Worm (Caenorhabditis elegans) whole organism, L2 larva: ENCODE measurements around the gene appg-2.

Experiments
- C34F6.9 ChIP-seq: fragments of 150-350 bp; optimal IDR thresholded peaks from 2 replicates; lab custom pipeline; 2014; ENCODE audit warnings: missing biosample characterization, missing genetic modification characterization
- F13H6.1 ChIP-seq: sonication (generic microtip); optimal IDR thresholded peaks from 2 replicates; lab custom pipeline; 2016; ENCODE audit warnings: missing genetic modification characterization, missing compliant biosample characterization
- R02D3.7 ChIP-seq: fragments of 150-350 bp; optimal IDR thresholded peaks from 2 replicates; lab custom pipeline; 2014; ENCODE audit warnings: missing biosample characterization, missing genetic modification characterization
- Y55F3AM.14 ChIP-seq: fragments of 200-800 bp; sonication (Bioruptor generic); optimal IDR thresholded peaks from 2 replicates; lab custom pipeline; 2018; ENCODE audit warnings: mild to moderate bottlenecking, missing genetic modification characterization, missing compliant biosample characterization
- ZK546.5 ChIP-seq: sonication (generic microtip); optimal IDR thresholded peaks from 2 replicates; lab custom pipeline; 2017; ENCODE audit warnings: missing biosample characterization, missing genetic modification characterization
- alr-1 ChIP-seq: fragments of 150-350 bp; optimal IDR thresholded peaks from 2 replicates; lab custom pipeline; 2014; ENCODE audit warnings: missing biosample characterization, missing genetic modification characterization
- aly-2 ChIP-seq: fragments of 150-350 bp; optimal IDR thresholded peaks from 2 replicates; lab custom pipeline; 2014; ENCODE audit warnings: missing biosample characterization, missing genetic modification characterization
- blmp-1 ChIP-seq: sonication (generic microtip); optimal IDR thresholded peaks from 2 replicates; lab custom pipeline; 2017; ENCODE audit warnings: missing genetic modification characterization, mild to moderate bottlenecking, missing compliant biosample characterization, antibody characterized with exemption, moderate library complexity; ENCODE audit not compliant: insufficient read depth
- ceh-16 ChIP-seq: fragments of 150-350 bp; optimal IDR thresholded peaks from 2 replicates; lab custom pipeline; 2014; ENCODE audit warnings: missing biosample characterization, missing genetic modification characterization
- ceh-82 ChIP-seq: fragments of 150-350 bp; optimal IDR thresholded peaks from 2 replicates; lab custom pipeline; 2014; ENCODE audit warnings: missing biosample characterization, missing genetic modification characterization
- crh-2 ChIP-seq: sonication (generic microtip); optimal IDR thresholded peaks from 2 replicates; lab custom pipeline; 2017; ENCODE audit warnings: missing biosample characterization, missing genetic modification characterization
- dmd-4 ChIP-seq: sonication (generic microtip); optimal IDR thresholded peaks from 2 replicates; lab custom pipeline; 2017; ENCODE audit warnings: missing biosample characterization, missing genetic modification characterization
- egl-27 ChIP-seq: sonication (generic microtip); optimal IDR thresholded peaks from 3 replicates; lab custom pipeline; 2017; ENCODE audit warnings: missing biosample characterization, missing genetic modification reagents, missing genetic modification characterization
- elt-1 ChIP-seq: fragments of 150-350 bp; optimal IDR thresholded peaks from 2 replicates; lab custom pipeline; 2014; ENCODE audit warnings: missing biosample characterization, missing genetic modification characterization
- elt-3 ChIP-seq: sonication (generic microtip); optimal IDR thresholded peaks from 2 replicates; lab custom pipeline; 2017; ENCODE audit warnings: missing biosample characterization, missing genetic modification characterization
- fos-1 ChIP-seq: fragments of 150-350 bp; optimal IDR thresholded peaks from 2 replicates; lab custom pipeline; 2014; ENCODE audit warnings: missing biosample characterization, missing genetic modification characterization
- gmeb-1 ChIP-seq: fragments of 150-350 bp; optimal IDR thresholded peaks from 2 replicates; lab custom pipeline; 2014; ENCODE audit warnings: missing biosample characterization, missing genetic modification characterization
- lin-11 ChIP-seq: fragments of 150-350 bp; sonication (generic microtip); optimal IDR thresholded peaks from 2 replicates; lab custom pipeline; 2014; ENCODE audit warnings: missing biosample characterization, missing genetic modification characterization, inconsistent platforms, mixed read lengths
- lin-13 ChIP-seq: fragments of 150-350 bp; optimal IDR thresholded peaks from 2 replicates; lab custom pipeline; 2014; ENCODE audit warnings: missing biosample characterization, missing genetic modification reagents, missing genetic modification characterization
- lin-39 ChIP-seq: fragments of 150-350 bp; optimal IDR thresholded peaks from 2 replicates; lab custom pipeline; 2014; ENCODE audit warnings: missing biosample characterization, missing genetic modification reagents, missing genetic modification characterization
- lsy-2 ChIP-seq, 2 experiments: fragments of 150-350 bp in 1 of 2; sonication (generic microtip) in 1 of 2; optimal IDR thresholded peaks; 2 replicates each; lab custom pipeline; 2014 to 2017; ENCODE audit warnings: missing biosample characterization in 2 of 2, missing genetic modification characterization in 2 of 2
- mab-5 ChIP-seq: fragments of 150-350 bp; optimal IDR thresholded peaks from 2 replicates; lab custom pipeline; 2014; ENCODE audit warnings: missing biosample characterization, missing genetic modification characterization
- mbf-1 ChIP-seq: sonication (generic microtip); optimal IDR thresholded peaks from 2 replicates; lab custom pipeline; 2017; ENCODE audit warnings: missing biosample characterization, missing genetic modification characterization
- mdl-1 ChIP-seq, 2 experiments: fragments of 150-350 bp in 1 of 2; sonication (generic microtip) in 1 of 2; optimal IDR thresholded peaks; 2 replicates each; lab custom pipeline; 2017; ENCODE audit warnings: missing biosample characterization in 2 of 2, missing genetic modification characterization in 2 of 2
- nhr-10 ChIP-seq: sonication (generic microtip); optimal IDR thresholded peaks from 2 replicates; lab custom pipeline; 2017; ENCODE audit warnings: missing biosample characterization, missing genetic modification characterization
- nhr-11 ChIP-seq: fragments of 150-350 bp; optimal IDR thresholded peaks from 2 replicates; lab custom pipeline; 2014; ENCODE audit warnings: missing biosample characterization, missing genetic modification characterization
- nhr-12 ChIP-seq: fragments of 150-350 bp; optimal IDR thresholded peaks from 2 replicates; lab custom pipeline; 2014; ENCODE audit warnings: missing biosample characterization, missing genetic modification characterization
- nhr-129 ChIP-seq: fragments of 150-350 bp; optimal IDR thresholded peaks from 2 replicates; lab custom pipeline; 2014; ENCODE audit warnings: missing biosample characterization, missing genetic modification characterization
- nhr-21 ChIP-seq: fragments of 150-350 bp; optimal IDR thresholded peaks from 2 replicates; lab custom pipeline; 2014; ENCODE audit warnings: missing biosample characterization, missing genetic modification characterization
- nhr-23 ChIP-seq: fragments of 150-350 bp; optimal IDR thresholded peaks from 2 replicates; lab custom pipeline; 2014; ENCODE audit warnings: missing biosample characterization, missing genetic modification reagents, missing genetic modification characterization
- nhr-237 ChIP-seq: fragments of 150-350 bp; optimal IDR thresholded peaks from 2 replicates; lab custom pipeline; 2014; ENCODE audit warnings: missing biosample characterization, missing genetic modification characterization
- nhr-25 ChIP-seq: fragments of 150-350 bp; sonication (generic microtip); optimal IDR thresholded peaks from 3 replicates; lab custom pipeline; 2014; ENCODE audit warnings: missing biosample characterization, missing genetic modification characterization
- nhr-6 ChIP-seq: fragments of 150-350 bp; optimal IDR thresholded peaks from 2 replicates; lab custom pipeline; 2014; ENCODE audit warnings: missing biosample characterization, missing genetic modification characterization
- nhr-77 ChIP-seq: fragments of 150-350 bp; optimal IDR thresholded peaks from 2 replicates; lab custom pipeline; 2014; ENCODE audit warnings: missing biosample characterization, missing genetic modification characterization
- peb-1 ChIP-seq: fragments of 150-350 bp; optimal IDR thresholded peaks from 2 replicates; lab custom pipeline; 2014; ENCODE audit warnings: missing biosample characterization, missing genetic modification characterization
- sem-4 ChIP-seq: fragments of 150-350 bp; optimal IDR thresholded peaks from 2 replicates; lab custom pipeline; 2014; ENCODE audit warnings: missing biosample characterization, missing genetic modification reagents, missing genetic modification characterization
- skn-1 ChIP-seq: sonication (generic microtip); optimal IDR thresholded peaks from 2 replicates; lab custom pipeline; 2017; ENCODE audit warnings: missing biosample characterization, missing genetic modification characterization
- sma-3 ChIP-seq: sonication (generic microtip); optimal IDR thresholded peaks from 2 replicates; lab custom pipeline; 2016; ENCODE audit warnings: missing genetic modification reagents, missing genetic modification characterization, missing compliant biosample characterization
- sma-9 ChIP-seq, 2 experiments: fragments of 150-350 bp in 1 of 2; sonication (generic microtip) in 1 of 2; optimal IDR thresholded peaks; 2 replicates each; lab custom pipeline; 2014 to 2016; ENCODE audit warnings: missing genetic modification characterization in 2 of 2, mild to moderate bottlenecking in 1 of 2, missing biosample characterization in 1 of 2, missing compliant biosample characterization in 1 of 2, missing genetic modification reagents in 1 of 2, moderate library complexity in 1 of 2
- snpc-4 ChIP-seq: fragments of 150-350 bp; optimal IDR thresholded peaks from 2 replicates; lab custom pipeline; 2014; ENCODE audit warnings: missing biosample characterization, missing genetic modification characterization
- unc-39 ChIP-seq: fragments of 150-350 bp; optimal IDR thresholded peaks from 2 replicates; lab custom pipeline; 2014; ENCODE audit warnings: missing biosample characterization, missing genetic modification characterization
- unc-55 ChIP-seq: fragments of 150-350 bp; sonication (generic microtip); optimal IDR thresholded peaks from 3 replicates; lab custom pipeline; 2014; ENCODE audit warnings: missing biosample characterization, missing genetic modification reagents, missing genetic modification characterization
- unc-62 ChIP-seq: fragments of 150-350 bp; optimal IDR thresholded peaks from 2 replicates; lab custom pipeline; 2014; ENCODE audit warnings: missing biosample characterization, missing genetic modification reagents, missing genetic modification characterization
- zag-1 ChIP-seq: fragments of 150-350 bp; optimal IDR thresholded peaks from 2 replicates; lab custom pipeline; 2014; ENCODE audit warnings: missing biosample characterization, missing genetic modification characterization
- ztf-1 ChIP-seq: fragments of 200-800 bp; sonication (Bioruptor generic); conservative IDR thresholded peaks from 2 replicates; pipeline ENCODE4 v1.3.6; 2022; ENCODE audit warnings: missing genetic modification characterization, missing compliant biosample characterization
- ztf-11 ChIP-seq: sonication (generic microtip); optimal IDR thresholded peaks from 2 replicates; lab custom pipeline; 2017; ENCODE audit warnings: missing biosample characterization, missing genetic modification characterization
- ztf-4 ChIP-seq: fragments of 150-350 bp; optimal IDR thresholded peaks from 2 replicates; lab custom pipeline; 2014; ENCODE audit warnings: missing biosample characterization, missing genetic modification characterization

The appg-2 gene

ce11 chrII:8785875-8786274 is 15.1 kb upstream of the appg-2 start:
- no peak for TF ChIP-seq gmeb-1 (tag; lab: Kevin White, UChicago)
- TF ChIP-seq crh-2 (tag; lab: Kevin White, UChicago), result no peak
- no peak for TF ChIP-seq fos-1 (tag; lab: Kevin White, UChicago)
- TF ChIP-seq lin-11 (tag; lab: Kevin White, UChicago), result no peak
- no peak for TF ChIP-seq ZK546.5 (tag; lab: Kevin White, UChicago)
- no peak for TF ChIP-seq nhr-77
- no peak for TF ChIP-seq nhr-23 (tag; lab: Kevin White, UChicago)
- TF ChIP-seq nhr-237 (tag; lab: Kevin White, UChicago), result no peak
- no peak for TF ChIP-seq R02D3.7 (tag; lab: Kevin White, UChicago)
- TF ChIP-seq lin-13, result no peak
- peak; percentile 45 to 58 for TF ChIP-seq mdl-1 (tag; optimal IDR thresholded peaks at IDR 0.05; lab: Kevin White, UChicago)
- TF ChIP-seq sma-9 (GFP tag; optimal IDR thresholded peaks at IDR 0.05; lab: Kevin White, UChicago), result peak; percentile 25
- no peak for TF ChIP-seq sma-9 (tag; optimal IDR thresholded peaks at IDR 0.05; lab: Kevin White, UChicago)
- no peak for TF ChIP-seq alr-1 (tag; lab: Kevin White, UChicago)
- no peak for TF ChIP-seq blmp-1 (tag; lab: Kevin White, UChicago)
- TF ChIP-seq lsy-2 (tag; optimal IDR thresholded peaks at IDR 0.05; lab: Kevin White, UChicago), result peak in 1 of 2 experiments; percentile 46
- no peak for TF ChIP-seq dmd-4 (tag; lab: Kevin White, UChicago)
- TF ChIP-seq ztf-11 (tag; lab: Kevin White, UChicago), result no peak
- TF ChIP-seq snpc-4 (tag; lab: Kevin White, UChicago), result peak; percentile 8
- no peak for TF ChIP-seq F13H6.1 (tag; lab: Kevin White, UChicago)
- TF ChIP-seq unc-55 (GFP tag; lab: Kevin White, UChicago), result no peak
- TF ChIP-seq ceh-16 (tag; lab: Kevin White, UChicago), result no peak
- no peak for TF ChIP-seq unc-39
- TF ChIP-seq peb-1, result no peak
- TF ChIP-seq nhr-25 (tag; lab: Kevin White, UChicago), result no peak
- TF ChIP-seq nhr-21, result no peak
- no peak for TF ChIP-seq nhr-6
- no peak for TF ChIP-seq zag-1 (tag; lab: Kevin White, UChicago)
- TF ChIP-seq nhr-11 (tag; lab: Kevin White, UChicago), result peak; percentile 13
- no peak for TF ChIP-seq Y55F3AM.14 (GFP tag; lab: Kevin White, UChicago)
- TF ChIP-seq lin-39, result no peak
- TF ChIP-seq nhr-10 (tag; lab: Kevin White, UChicago), result no peak
- TF ChIP-seq mab-5 (tag; lab: Kevin White, UChicago), result no peak
- TF ChIP-seq elt-3 (tag; lab: Kevin White, UChicago), result no peak
- TF ChIP-seq ztf-1, result no peak
- TF ChIP-seq aly-2 (tag; lab: Kevin White, UChicago), result no peak
- peak; percentile 35 for TF ChIP-seq C34F6.9 (tag; lab: Kevin White, UChicago)
- no peak for TF ChIP-seq skn-1 (tag; lab: Kevin White, UChicago)
- TF ChIP-seq sma-3 (GFP tag; lab: Kevin White, UChicago), result no peak
- TF ChIP-seq elt-1, result no peak
- TF ChIP-seq egl-27 (tag; lab: Kevin White, UChicago), result no peak
- TF ChIP-seq ztf-4 (tag; lab: Kevin White, UChicago), result peak; percentile 39
- no peak for TF ChIP-seq unc-62 (GFP tag; lab: Kevin White, UChicago)
- TF ChIP-seq mbf-1, result no peak
- TF ChIP-seq sem-4 (tag; lab: Kevin White, UChicago), result peak; percentile 32
- TF ChIP-seq nhr-129 (tag; lab: Kevin White, UChicago), result peak; percentile 46
- TF ChIP-seq ceh-82 (tag; lab: Kevin White, UChicago), result no peak
- TF ChIP-seq nhr-12 (tag; lab: Kevin White, UChicago), result no peak
